Worm (Caenorhabditis elegans) whole organism, L2 larva: ENCODE measurements around the gene dhhc-5.

Experiments used
- C34F6.9 ChIP-seq: fragments of 150-350 bp; optimal IDR thresholded peaks from 2 replicates; lab custom pipeline; 2014; ENCODE audit warnings: missing biosample characterization, missing genetic modification characterization
- F13H6.1 ChIP-seq: sonication (generic microtip); optimal IDR thresholded peaks from 2 replicates; lab custom pipeline; 2016; ENCODE audit warnings: missing genetic modification characterization, missing compliant biosample characterization
- R02D3.7 ChIP-seq: fragments of 150-350 bp; optimal IDR thresholded peaks from 2 replicates; lab custom pipeline; 2014; ENCODE audit warnings: missing biosample characterization, missing genetic modification characterization
- Y55F3AM.14 ChIP-seq: fragments of 200-800 bp; sonication (Bioruptor generic); optimal IDR thresholded peaks from 2 replicates; lab custom pipeline; 2018; ENCODE audit warnings: mild to moderate bottlenecking, missing genetic modification characterization, missing compliant biosample characterization
- ZK546.5 ChIP-seq: sonication (generic microtip); optimal IDR thresholded peaks from 2 replicates; lab custom pipeline; 2017; ENCODE audit warnings: missing biosample characterization, missing genetic modification characterization
- aly-2 ChIP-seq: fragments of 150-350 bp; optimal IDR thresholded peaks from 2 replicates; lab custom pipeline; 2014; ENCODE audit warnings: missing biosample characterization, missing genetic modification characterization
- ceh-16 ChIP-seq: fragments of 150-350 bp; optimal IDR thresholded peaks from 2 replicates; lab custom pipeline; 2014; ENCODE audit warnings: missing biosample characterization, missing genetic modification characterization
- ceh-82 ChIP-seq: fragments of 150-350 bp; optimal IDR thresholded peaks from 2 replicates; lab custom pipeline; 2014; ENCODE audit warnings: missing biosample characterization, missing genetic modification characterization
- crh-2 ChIP-seq: sonication (generic microtip); optimal IDR thresholded peaks from 2 replicates; lab custom pipeline; 2017; ENCODE audit warnings: missing biosample characterization, missing genetic modification characterization
- dmd-4 ChIP-seq: sonication (generic microtip); optimal IDR thresholded peaks from 2 replicates; lab custom pipeline; 2017; ENCODE audit warnings: missing biosample characterization, missing genetic modification characterization
- egl-27 ChIP-seq: sonication (generic microtip); optimal IDR thresholded peaks from 3 replicates; lab custom pipeline; 2017; ENCODE audit warnings: missing biosample characterization, missing genetic modification reagents, missing genetic modification characterization
- elt-3 ChIP-seq: sonication (generic microtip); optimal IDR thresholded peaks from 2 replicates; lab custom pipeline; 2017; ENCODE audit warnings: missing biosample characterization, missing genetic modification characterization
- fos-1 ChIP-seq: fragments of 150-350 bp; optimal IDR thresholded peaks from 2 replicates; lab custom pipeline; 2014; ENCODE audit warnings: missing biosample characterization, missing genetic modification characterization
- gmeb-1 ChIP-seq: fragments of 150-350 bp; optimal IDR thresholded peaks from 2 replicates; lab custom pipeline; 2014; ENCODE audit warnings: missing biosample characterization, missing genetic modification characterization
- lin-11 ChIP-seq: fragments of 150-350 bp; sonication (generic microtip); optimal IDR thresholded peaks from 2 replicates; lab custom pipeline; 2014; ENCODE audit warnings: missing biosample characterization, missing genetic modification characterization, inconsistent platforms, mixed read lengths
- lin-39 ChIP-seq: fragments of 150-350 bp; optimal IDR thresholded peaks from 2 replicates; lab custom pipeline; 2014; ENCODE audit warnings: missing biosample characterization, missing genetic modification reagents, missing genetic modification characterization
- lsy-2 ChIP-seq, 2 experiments: fragments of 150-350 bp in 1 of 2; sonication (generic microtip) in 1 of 2; optimal IDR thresholded peaks; 2 replicates each; lab custom pipeline; 2014 to 2017; ENCODE audit warnings: missing biosample characterization in 2 of 2, missing genetic modification characterization in 2 of 2
- mab-5 ChIP-seq: fragments of 150-350 bp; optimal IDR thresholded peaks from 2 replicates; lab custom pipeline; 2014; ENCODE audit warnings: missing biosample characterization, missing genetic modification characterization
- mbf-1 ChIP-seq: sonication (generic microtip); optimal IDR thresholded peaks from 2 replicates; lab custom pipeline; 2017; ENCODE audit warnings: missing biosample characterization, missing genetic modification characterization
- nhr-11 ChIP-seq: fragments of 150-350 bp; optimal IDR thresholded peaks from 2 replicates; lab custom pipeline; 2014; ENCODE audit warnings: missing biosample characterization, missing genetic modification characterization
- nhr-12 ChIP-seq: fragments of 150-350 bp; optimal IDR thresholded peaks from 2 replicates; lab custom pipeline; 2014; ENCODE audit warnings: missing biosample characterization, missing genetic modification characterization
- nhr-129 ChIP-seq: fragments of 150-350 bp; optimal IDR thresholded peaks from 2 replicates; lab custom pipeline; 2014; ENCODE audit warnings: missing biosample characterization, missing genetic modification characterization
- nhr-21 ChIP-seq: fragments of 150-350 bp; optimal IDR thresholded peaks from 2 replicates; lab custom pipeline; 2014; ENCODE audit warnings: missing biosample characterization, missing genetic modification characterization
- nhr-237 ChIP-seq: fragments of 150-350 bp; optimal IDR thresholded peaks from 2 replicates; lab custom pipeline; 2014; ENCODE audit warnings: missing biosample characterization, missing genetic modification characterization
- nhr-25 ChIP-seq: fragments of 150-350 bp; sonication (generic microtip); optimal IDR thresholded peaks from 3 replicates; lab custom pipeline; 2014; ENCODE audit warnings: missing biosample characterization, missing genetic modification characterization
- nhr-6 ChIP-seq: fragments of 150-350 bp; optimal IDR thresholded peaks from 2 replicates; lab custom pipeline; 2014; ENCODE audit warnings: missing biosample characterization, missing genetic modification characterization
- nhr-77 ChIP-seq: fragments of 150-350 bp; optimal IDR thresholded peaks from 2 replicates; lab custom pipeline; 2014; ENCODE audit warnings: missing biosample characterization, missing genetic modification characterization
- sem-4 ChIP-seq: fragments of 150-350 bp; optimal IDR thresholded peaks from 2 replicates; lab custom pipeline; 2014; ENCODE audit warnings: missing biosample characterization, missing genetic modification reagents, missing genetic modification characterization
- skn-1 ChIP-seq: sonication (generic microtip); optimal IDR thresholded peaks from 2 replicates; lab custom pipeline; 2017; ENCODE audit warnings: missing biosample characterization, missing genetic modification characterization
- sma-3 ChIP-seq: sonication (generic microtip); optimal IDR thresholded peaks from 2 replicates; lab custom pipeline; 2016; ENCODE audit warnings: missing genetic modification reagents, missing genetic modification characterization, missing compliant biosample characterization
- sma-9 ChIP-seq, 2 experiments: fragments of 150-350 bp in 1 of 2; sonication (generic microtip) in 1 of 2; optimal IDR thresholded peaks; 2 replicates each; lab custom pipeline; 2014 to 2016; ENCODE audit warnings: missing genetic modification characterization in 2 of 2, mild to moderate bottlenecking in 1 of 2, missing biosample characterization in 1 of 2, missing compliant biosample characterization in 1 of 2, missing genetic modification reagents in 1 of 2, moderate library complexity in 1 of 2
- snpc-4 ChIP-seq: fragments of 150-350 bp; optimal IDR thresholded peaks from 2 replicates; lab custom pipeline; 2014; ENCODE audit warnings: missing biosample characterization, missing genetic modification characterization
- unc-39 ChIP-seq: fragments of 150-350 bp; optimal IDR thresholded peaks from 2 replicates; lab custom pipeline; 2014; ENCODE audit warnings: missing biosample characterization, missing genetic modification characterization
- unc-55 ChIP-seq: fragments of 150-350 bp; sonication (generic microtip); optimal IDR thresholded peaks from 3 replicates; lab custom pipeline; 2014; ENCODE audit warnings: missing biosample characterization, missing genetic modification reagents, missing genetic modification characterization
- unc-62 ChIP-seq: fragments of 150-350 bp; optimal IDR thresholded peaks from 2 replicates; lab custom pipeline; 2014; ENCODE audit warnings: missing biosample characterization, missing genetic modification reagents, missing genetic modification characterization
- zag-1 ChIP-seq: fragments of 150-350 bp; optimal IDR thresholded peaks from 2 replicates; lab custom pipeline; 2014; ENCODE audit warnings: missing biosample characterization, missing genetic modification characterization
- ztf-1 ChIP-seq: fragments of 200-800 bp; sonication (Bioruptor generic); conservative IDR thresholded peaks from 2 replicates; pipeline ENCODE4 v1.3.6; 2022; ENCODE audit warnings: missing genetic modification characterization, missing compliant biosample characterization
- ztf-11 ChIP-seq: sonication (generic microtip); optimal IDR thresholded peaks from 2 replicates; lab custom pipeline; 2017; ENCODE audit warnings: missing biosample characterization, missing genetic modification characterization
- ztf-4 ChIP-seq: fragments of 150-350 bp; optimal IDR thresholded peaks from 2 replicates; lab custom pipeline; 2014; ENCODE audit warnings: missing biosample characterization, missing genetic modification characterization

dhhc-5 gene

DNA sequence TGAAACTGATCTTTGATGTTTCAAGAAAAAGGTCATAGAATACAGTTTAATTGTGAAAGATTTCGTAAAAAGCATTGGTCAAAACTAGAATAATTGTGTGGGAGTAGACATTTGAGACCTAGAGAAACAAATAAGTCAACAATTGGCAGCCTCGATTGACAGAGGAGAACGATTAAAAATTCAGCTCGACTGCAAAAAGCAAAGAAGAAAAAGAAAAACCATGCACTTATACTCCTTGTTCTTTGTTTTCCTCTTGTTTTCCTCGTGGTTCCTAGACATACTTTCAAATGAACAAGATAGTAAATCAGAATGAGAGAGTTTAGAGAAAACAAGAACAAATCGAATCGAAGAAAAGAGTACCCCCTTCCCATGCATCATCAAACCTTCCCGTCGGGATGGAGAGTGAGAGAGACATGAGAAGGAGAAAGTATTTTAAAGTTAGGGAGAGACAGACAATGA is 8.6 kb upstream of the dhhc-5 start (continued):
- TF ChIP-seq unc-39 (tag; lab: Kevin White, UChicago): no peak
- no peak for TF ChIP-seq sem-4 (tag; lab: Kevin White, UChicago)
- TF ChIP-seq unc-62 (GFP tag; lab: Kevin White, UChicago): no peak
- TF ChIP-seq nhr-11 (tag; lab: Kevin White, UChicago): no peak
- no peak for TF ChIP-seq dmd-4
- TF ChIP-seq C34F6.9: peak; percentile 54

DNA sequence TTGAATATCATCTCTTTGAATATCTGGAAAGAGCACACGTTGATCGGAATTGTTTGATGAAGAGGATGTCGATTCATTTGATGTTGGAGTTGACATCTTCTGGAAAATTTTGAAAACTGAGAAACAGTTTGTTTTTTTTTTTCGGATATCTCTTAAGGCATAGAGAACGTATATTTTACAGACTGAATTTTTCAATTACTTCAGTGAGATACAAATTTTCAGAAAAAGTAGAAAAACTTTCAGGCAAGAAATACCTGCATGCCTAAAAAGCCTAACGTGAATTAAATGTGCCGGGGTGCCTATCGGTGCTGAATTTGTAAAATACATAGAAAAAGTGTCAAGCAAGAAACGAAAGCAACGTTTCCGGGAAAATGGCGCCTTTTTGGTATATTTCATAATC is 7.8 kb upstream of the dhhc-5 start, which contains the start of gene zak-1:
TSS of gene zak-1 (minus strand) at position 101 of the 400 bp plus-strand sequence.
- TF ChIP-seq elt-3 (tag; lab: Kevin White, UChicago) (no peak), nhr-129 (tag; lab: Kevin White, UChicago) (no peak), sem-4 (tag; lab: Kevin White, UChicago) (no peak), F13H6.1 (no peak), C34F6.9 (no peak), sma-9 (GFP tag; optimal IDR thresholded peaks at IDR 0.05; lab: Kevin White, UChicago) (no peak), sma-9 (tag; optimal IDR thresholded peaks at IDR 0.05; lab: Kevin White, UChicago) (no peak), nhr-77 (tag; lab: Kevin White, UChicago) (no peak), unc-39 (tag; lab: Kevin White, UChicago) (no peak), ztf-4 (no peak), lin-39 (no peak), lin-11 (tag; lab: Kevin White, UChicago) (no peak), ztf-11 (tag; lab: Kevin White, UChicago) (no peak), fos-1 (tag; lab: Kevin White, UChicago) (no peak), nhr-21 (tag; lab: Kevin White, UChicago) (no peak), skn-1 (tag; lab: Kevin White, UChicago) (no peak), mab-5 (tag; lab: Kevin White, UChicago) (no peak), nhr-237 (tag; lab: Kevin White, UChicago) (no peak), gmeb-1 (tag; lab: Kevin White, UChicago) (no peak)

DNA sequence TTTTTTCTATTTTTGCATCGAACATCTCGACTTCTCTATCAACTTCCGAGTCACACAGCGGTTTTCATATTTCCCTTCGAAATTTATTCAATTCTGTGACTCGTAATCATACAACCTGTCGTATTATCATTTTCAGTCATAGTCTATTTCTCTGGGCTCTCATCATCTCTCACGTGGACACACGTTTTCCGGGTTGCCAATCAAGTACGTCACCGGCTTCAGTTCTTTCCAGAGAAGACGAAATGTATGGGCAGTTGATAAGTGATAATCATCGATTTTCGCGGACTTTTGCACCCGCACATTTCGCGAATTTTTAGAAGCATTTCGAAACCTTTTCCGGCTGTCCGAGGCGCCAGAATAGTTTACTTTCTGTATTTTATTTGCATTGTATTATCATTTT is 1.4 kb upstream of the dhhc-5 start, which contains the start of gene srv-1:
TSS of gene srv-1 (plus strand) at position 131 of the 400 bp plus-strand sequence.
- no peak for TF ChIP-seq zag-1 (tag; lab: Kevin White, UChicago)
- no peak for TF ChIP-seq nhr-11 (tag; lab: Kevin White, UChicago)
- TF ChIP-seq sma-9 (GFP tag; optimal IDR thresholded peaks at IDR 0.05; lab: Kevin White, UChicago): peak; percentile 85
- no peak for TF ChIP-seq sma-9 (tag; optimal IDR thresholded peaks at IDR 0.05; lab: Kevin White, UChicago)
- TF ChIP-seq sma-3 (GFP tag; lab: Kevin White, UChicago): no peak
- TF ChIP-seq snpc-4 (tag; lab: Kevin White, UChicago): no peak
- no peak for TF ChIP-seq unc-62 (GFP tag; lab: Kevin White, UChicago)
- no peak for TF ChIP-seq ztf-11 (tag; lab: Kevin White, UChicago)
- TF ChIP-seq fos-1 (tag; lab: Kevin White, UChicago): peak; percentile 83
- TF ChIP-seq unc-55 (GFP tag; lab: Kevin White, UChicago): no peak
- TF ChIP-seq F13H6.1: peak; percentile 36
- no peak for TF ChIP-seq ZK546.5 (tag; lab: Kevin White, UChicago)
- TF ChIP-seq C34F6.9: no peak
- TF ChIP-seq nhr-25: no peak
- TF ChIP-seq lin-39: no peak
- peak; percentile 54 for TF ChIP-seq crh-2 (tag; lab: Kevin White, UChicago)
- no peak for TF ChIP-seq nhr-6 (tag; lab: Kevin White, UChicago)
- no peak for TF ChIP-seq R02D3.7 (tag; lab: Kevin White, UChicago)

DNA sequence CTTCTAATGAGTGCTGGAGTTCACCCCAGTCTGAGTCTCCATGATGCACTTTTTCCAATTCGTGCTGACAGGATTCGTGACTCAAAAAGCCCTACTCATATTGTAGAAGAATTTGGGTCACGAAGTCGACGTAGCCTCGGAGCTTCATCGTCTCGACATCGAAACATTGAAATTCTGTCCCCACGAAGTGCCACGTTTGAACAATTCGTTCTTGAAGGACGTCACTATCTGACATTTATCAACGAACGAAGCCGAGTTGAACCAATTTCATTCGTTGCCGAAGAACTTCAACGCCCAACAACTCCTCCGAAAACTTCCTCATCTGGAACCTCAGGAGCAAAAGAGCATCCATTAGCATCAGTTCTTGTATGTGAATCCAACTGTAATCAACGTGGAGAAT is 9.8 kb downstream of the dhhc-5 start:
- TF ChIP-seq mbf-1 (tag; lab: Kevin White, UChicago) (no peak), aly-2 (tag; lab: Kevin White, UChicago) (no peak), egl-27 (tag; lab: Kevin White, UChicago) (no peak), gmeb-1 (tag; lab: Kevin White, UChicago) (no peak), fos-1 (tag; lab: Kevin White, UChicago) (no peak), ceh-16 (tag; lab: Kevin White, UChicago) (no peak), nhr-25 (no peak)

DNA sequence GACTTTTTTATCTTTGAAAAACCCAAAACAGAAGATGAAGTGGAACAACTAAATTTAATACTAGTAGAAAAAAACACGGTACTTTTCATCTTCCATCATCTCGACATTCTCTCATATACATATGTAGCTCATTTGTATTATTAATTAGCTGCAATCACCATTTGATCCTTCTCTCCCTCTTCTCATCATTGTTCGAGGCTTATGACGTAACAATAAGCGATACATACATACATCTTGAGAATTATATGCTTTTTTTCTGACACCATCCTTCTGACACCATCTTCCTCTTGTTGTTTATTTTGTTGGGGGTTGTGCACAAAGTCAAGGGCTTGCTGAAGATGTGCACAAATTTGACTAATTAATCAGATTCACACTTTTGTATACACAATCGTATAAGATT is 11.5 kb downstream of the dhhc-5 start:
- no peak for TF ChIP-seq Y55F3AM.14 (GFP tag; lab: Kevin White, UChicago)
- no peak for TF ChIP-seq sma-3 (GFP tag; lab: Kevin White, UChicago)
- TF ChIP-seq elt-3 (tag; lab: Kevin White, UChicago): no peak
- no peak for TF ChIP-seq lsy-2 (tag; optimal IDR thresholded peaks at IDR 0.05; lab: Kevin White, UChicago)
- no peak for TF ChIP-seq unc-39 (tag; lab: Kevin White, UChicago)
- TF ChIP-seq ztf-1 (GFP tag; lab: Robert Waterston, UW): no peak
- TF ChIP-seq gmeb-1 (tag; lab: Kevin White, UChicago): no peak
- TF ChIP-seq nhr-12: no peak
- no peak for TF ChIP-seq ceh-82 (tag; lab: Kevin White, UChicago)
- TF ChIP-seq egl-27 (tag; lab: Kevin White, UChicago): no peak
